Worm (Caenorhabditis elegans) whole organism, mixed stage, embryonic: Measurements from ENCODE around the gene C38C6.3.

Experiments used
- M03D4.4 ChIP-seq: sonication (generic microtip); optimal IDR thresholded peaks from 2 replicates; lab custom pipeline; 2017; ENCODE audit warnings: mild to moderate bottlenecking, missing genetic modification characterization, missing compliant biosample characterization
- bed-3 ChIP-seq: fragments of 200-800 bp; sonication (Bioruptor generic); optimal IDR thresholded peaks from 3 replicates; lab custom pipeline; 2018; ENCODE audit warnings: mild to moderate bottlenecking, missing genetic modification characterization, moderate library complexity, missing compliant biosample characterization
- blmp-1 ChIP-seq: fragments of 150-350 bp; optimal IDR thresholded peaks from 2 replicates; lab custom pipeline; 2014; ENCODE audit warnings: missing biosample characterization, missing genetic modification characterization
- ceh-39 ChIP-seq: fragments of 150-350 bp; optimal IDR thresholded peaks from 2 replicates; lab custom pipeline; 2014; ENCODE audit warnings: missing biosample characterization, missing genetic modification characterization
- ceh-43 ChIP-seq: fragments of 200-800 bp; sonication (Bioruptor generic); optimal IDR thresholded peaks from 2 replicates; lab custom pipeline; 2018; ENCODE audit warnings: mild to moderate bottlenecking, missing genetic modification characterization, moderate library complexity, missing compliant biosample characterization
- ceh-83 ChIP-seq: fragments of 200-800 bp; sonication (Bioruptor generic); optimal IDR thresholded peaks from 2 replicates; lab custom pipeline; 2018; ENCODE audit warnings: mild to moderate bottlenecking, missing genetic modification characterization, missing compliant biosample characterization
- ces-1 ChIP-seq: fragments of 150-350 bp; optimal IDR thresholded peaks from 2 replicates; lab custom pipeline; 2014; ENCODE audit warnings: missing biosample characterization, missing genetic modification reagents, missing genetic modification characterization
- cnd-1 ChIP-seq: fragments of 200-800 bp; sonication (Bioruptor generic); optimal IDR thresholded peaks from 2 replicates; lab custom pipeline; 2018; ENCODE audit warnings: mild to moderate bottlenecking, missing genetic modification characterization, missing compliant biosample characterization
- drap-1 ChIP-seq: fragments of 200-800 bp; sonication (Bioruptor generic); optimal IDR thresholded peaks from 3 replicates; lab custom pipeline; 2018; ENCODE audit warnings: mild to moderate bottlenecking, missing genetic modification characterization, missing compliant biosample characterization
- elt-1 ChIP-seq: sonication (generic microtip); optimal IDR thresholded peaks from 2 replicates; lab custom pipeline; 2017; ENCODE audit warnings: missing genetic modification characterization, mild to moderate bottlenecking, missing compliant biosample characterization, antibody characterized with exemption, moderate library complexity, borderline replicate concordance; ENCODE audit not compliant: insufficient read depth
- elt-3 ChIP-seq: fragments of 150-350 bp; optimal IDR thresholded peaks from 2 replicates; lab custom pipeline; 2014; ENCODE audit warnings: missing biosample characterization, missing genetic modification characterization
- flh-1 ChIP-seq: fragments of 200-800 bp; sonication (Bioruptor generic); optimal IDR thresholded peaks from 2 replicates; lab custom pipeline; 2018; ENCODE audit warnings: mild to moderate bottlenecking, missing genetic modification characterization, moderate library complexity, missing compliant biosample characterization
- ham-2 ChIP-seq: fragments of 200-800 bp; sonication (Bioruptor generic); optimal IDR thresholded peaks from 2 replicates; lab custom pipeline; 2018; ENCODE audit warnings: mild to moderate bottlenecking, missing genetic modification characterization, missing compliant biosample characterization
- hlh-1 ChIP-seq: fragments of 150-350 bp; optimal IDR thresholded peaks from 2 replicates; lab custom pipeline; 2014; ENCODE audit warnings: missing biosample characterization, missing genetic modification reagents, missing genetic modification characterization
- lin-13 ChIP-seq: fragments of 150-350 bp; optimal IDR thresholded peaks from 2 replicates; lab custom pipeline; 2014; ENCODE audit warnings: missing biosample characterization, missing genetic modification characterization
- lin-32 ChIP-seq: fragments of 200-800 bp; sonication (Bioruptor generic); optimal IDR thresholded peaks from 2 replicates; lab custom pipeline; 2018; ENCODE audit warnings: mild to moderate bottlenecking, missing genetic modification characterization, missing compliant biosample characterization
- lsy-2 ChIP-seq: fragments of 150-350 bp; optimal IDR thresholded peaks from 2 replicates; lab custom pipeline; 2014; ENCODE audit warnings: missing biosample characterization, missing genetic modification characterization
- mab-5 ChIP-seq: fragments of 150-350 bp; optimal IDR thresholded peaks from 2 replicates; lab custom pipeline; 2014; ENCODE audit warnings: missing biosample characterization, missing genetic modification characterization
- mep-1 ChIP-seq: fragments of 150-350 bp; optimal IDR thresholded peaks from 2 replicates; lab custom pipeline; 2017; ENCODE audit warnings: missing biosample characterization, missing genetic modification reagents, missing genetic modification characterization, inconsistent platforms
- mls-2 ChIP-seq: sonication (generic microtip); optimal IDR thresholded peaks from 2 replicates; lab custom pipeline; 2016; ENCODE audit warnings: mild to moderate bottlenecking, missing genetic modification characterization, moderate library complexity, missing compliant biosample characterization
- nhr-12 ChIP-seq: fragments of 150-350 bp; optimal IDR thresholded peaks from 2 replicates; lab custom pipeline; 2014; ENCODE audit warnings: missing biosample characterization, missing genetic modification characterization
- nhr-2 ChIP-seq: fragments of 150-350 bp; optimal IDR thresholded peaks from 2 replicates; lab custom pipeline; 2014; ENCODE audit warnings: missing biosample characterization, missing genetic modification characterization
- nhr-237 ChIP-seq: fragments of 150-350 bp; optimal IDR thresholded peaks from 2 replicates; lab custom pipeline; 2014; ENCODE audit warnings: missing biosample characterization, missing genetic modification characterization
- nhr-28 ChIP-seq: fragments of 150-350 bp; optimal IDR thresholded peaks from 2 replicates; lab custom pipeline; 2014; ENCODE audit warnings: missing biosample characterization, missing genetic modification characterization
- nhr-76 ChIP-seq: sonication (generic microtip); optimal IDR thresholded peaks from 2 replicates; lab custom pipeline; 2017; ENCODE audit warnings: missing biosample characterization, missing genetic modification characterization
- pha-4 ChIP-seq: fragments of 150-350 bp; optimal IDR thresholded peaks from 2 replicates; lab custom pipeline; 2018; ENCODE audit warnings: missing biosample characterization, missing genetic modification reagents, missing genetic modification characterization
- sem-2 ChIP-seq: fragments of 200-800 bp; sonication (Bioruptor generic); optimal IDR thresholded peaks from 2 replicates; lab custom pipeline; 2018; ENCODE audit warnings: mild to moderate bottlenecking, missing genetic modification characterization, missing compliant biosample characterization
- snpc-4 ChIP-seq: fragments of 150-350 bp; optimal IDR thresholded peaks from 2 replicates; lab custom pipeline; 2014; ENCODE audit warnings: missing biosample characterization, missing genetic modification characterization
- sptf-1 ChIP-seq: sonication (generic microtip); optimal IDR thresholded peaks from 2 replicates; lab custom pipeline; 2017; ENCODE audit warnings: mild to moderate bottlenecking, missing genetic modification characterization, moderate library complexity, missing compliant biosample characterization
- tbx-8 ChIP-seq: fragments of 200-800 bp; sonication (Bioruptor generic); optimal IDR thresholded peaks from 2 replicates; lab custom pipeline; 2018; ENCODE audit warnings: mild to moderate bottlenecking, missing genetic modification characterization, moderate library complexity, missing compliant biosample characterization
- unc-120 ChIP-seq: sonication (generic microtip); optimal IDR thresholded peaks from 2 replicates; lab custom pipeline; 2017; ENCODE audit warnings: missing genetic modification characterization, missing compliant biosample characterization; ENCODE audit not compliant: poor library complexity, severe bottlenecking
- unc-39 ChIP-seq: fragments of 150-350 bp; optimal IDR thresholded peaks from 2 replicates; lab custom pipeline; 2014; ENCODE audit warnings: missing biosample characterization, missing genetic modification characterization
- unc-62 ChIP-seq: fragments of 150-350 bp; optimal IDR thresholded peaks from 2 replicates; lab custom pipeline; 2014; ENCODE audit warnings: missing biosample characterization, missing genetic modification reagents, missing genetic modification characterization
- zip-8 ChIP-seq: fragments of 150-350 bp; optimal IDR thresholded peaks from 2 replicates; lab custom pipeline; 2014; ENCODE audit warnings: missing biosample characterization, missing genetic modification characterization
- ztf-11 ChIP-seq: fragments of 150-350 bp; optimal IDR thresholded peaks from 2 replicates; lab custom pipeline; 2014; ENCODE audit warnings: missing biosample characterization, missing genetic modification characterization

Gene C38C6.3

ce11 chrII:14626883-14627282 is 6.0 kb upstream of the C38C6.3 start:
- TF ChIP-seq blmp-1 (tag; lab: Kevin White, UChicago) (peak; percentile 7), lin-32 (no peak)

DNA sequence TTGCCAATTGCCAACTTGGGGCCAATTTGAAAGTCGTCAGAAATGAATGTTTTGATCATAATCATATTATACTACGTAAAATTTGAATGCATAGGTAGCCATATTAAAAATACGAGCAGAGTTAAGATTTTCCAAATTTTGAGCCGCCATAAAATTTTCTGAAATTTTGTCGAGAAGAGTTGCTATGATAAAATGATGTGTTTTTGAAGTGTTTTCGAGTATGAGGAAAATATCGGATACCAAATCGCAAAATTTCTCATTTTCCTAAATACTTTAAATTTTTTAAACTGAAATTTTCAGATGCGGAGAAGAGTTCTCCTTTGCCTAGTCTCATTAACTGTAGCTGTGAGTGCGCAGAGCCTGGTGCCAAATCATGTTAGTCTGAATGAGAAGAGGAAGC is 5.6 kb upstream of the C38C6.3 start, which contains the start of gene tag-297:
Gene tag-297 (plus strand): TSS at position 301 of the 400 bp plus-strand sequence.
- TF ChIP-seq lsy-2 (tag; lab: Kevin White, UChicago) (no peak), blmp-1 (tag; lab: Kevin White, UChicago) (no peak), ceh-39 (tag; lab: Kevin White, UChicago) (no peak), hlh-1 (tag; lab: Kevin White, UChicago) (no peak), sem-2 (GFP tag; lab: Kevin White, UChicago) (no peak)

DNA sequence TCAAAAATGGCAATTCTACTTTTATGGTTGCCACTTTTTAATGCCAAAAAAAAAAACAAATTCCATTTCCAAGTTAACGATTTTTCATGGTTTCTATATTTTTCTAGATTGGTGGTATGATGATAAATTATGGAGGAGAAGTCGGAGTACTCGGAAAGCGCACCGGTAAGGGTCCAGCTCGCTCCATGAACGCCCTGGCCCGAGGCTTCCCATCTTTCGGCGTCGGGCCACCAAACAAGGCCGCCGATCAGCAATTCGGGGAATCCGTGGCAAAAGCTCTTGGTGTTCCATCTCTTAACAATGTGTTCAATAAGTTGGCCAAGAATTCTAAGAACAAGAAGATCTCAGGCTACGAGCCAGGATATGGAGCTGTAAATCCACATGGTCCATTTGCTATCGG is 1.1 kb downstream of the C38C6.3 start:
- TF ChIP-seq mls-2 (tag; lab: Kevin White, UChicago), result no peak
- no peak for TF ChIP-seq sem-2 (GFP tag; lab: Kevin White, UChicago)
- TF ChIP-seq unc-39 (tag; lab: Kevin White, UChicago), result no peak
- TF ChIP-seq lin-13, result no peak
- TF ChIP-seq sptf-1 (tag; lab: Kevin White, UChicago), result no peak
- no peak for TF ChIP-seq nhr-237 (tag; lab: Kevin White, UChicago)
- TF ChIP-seq ztf-11 (tag; lab: Kevin White, UChicago), result no peak
- no peak for TF ChIP-seq lsy-2 (tag; lab: Kevin White, UChicago)
- no peak for TF ChIP-seq M03D4.4 (tag; lab: Kevin White, UChicago)
- no peak for TF ChIP-seq flh-1
- no peak for TF ChIP-seq hlh-1 (tag; lab: Kevin White, UChicago)

DNA sequence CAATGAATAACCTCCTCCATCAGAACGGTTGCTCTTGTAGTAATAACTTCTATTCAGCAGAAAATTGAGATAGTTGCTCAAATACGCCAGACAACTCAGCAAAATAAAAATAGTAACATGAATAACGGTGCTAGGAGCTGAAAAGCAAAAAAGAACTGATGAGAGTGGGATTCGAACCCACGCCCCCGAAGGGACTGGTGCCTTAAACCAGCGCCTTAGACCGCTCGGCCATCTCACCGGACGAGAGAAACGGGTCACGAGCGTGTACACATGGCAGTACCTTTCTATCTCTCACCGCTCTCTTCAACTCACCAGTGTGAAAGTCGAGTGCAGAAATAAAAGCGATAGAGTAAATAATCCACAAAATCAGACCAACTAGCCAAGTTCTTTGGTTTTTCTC is 2.3 kb downstream of the C38C6.3 start:
- TF ChIP-seq M03D4.4 (tag; lab: Kevin White, UChicago) (peak; percentile 68), sem-2 (GFP tag; lab: Kevin White, UChicago) (peak; percentile 58), lin-13 (no peak), nhr-237 (tag; lab: Kevin White, UChicago) (no peak), blmp-1 (tag; lab: Kevin White, UChicago) (no peak), unc-62 (GFP tag; lab: Kevin White, UChicago) (no peak), sptf-1 (tag; lab: Kevin White, UChicago) (peak; percentile 86), nhr-28 (tag; lab: Kevin White, UChicago) (peak; percentile 6), pha-4 (no peak), nhr-12 (tag; lab: Kevin White, UChicago) (no peak), ham-2 (GFP tag; lab: Kevin White, UChicago) (no peak), unc-120 (peak; percentile 67), lsy-2 (tag; lab: Kevin White, UChicago) (no peak), bed-3 (GFP tag; lab: Kevin White, UChicago) (peak; percentile 21), drap-1 (peak; percentile 79), mls-2 (tag; lab: Kevin White, UChicago) (peak; percentile 70), hlh-1 (tag; lab: Kevin White, UChicago) (no peak), flh-1 (peak; percentile 7), snpc-4 (tag; lab: Kevin White, UChicago) (no peak), nhr-2 (no peak), cnd-1 (peak; percentile 52), unc-39 (tag; lab: Kevin White, UChicago) (no peak), elt-1 (tag; lab: Kevin White, UChicago) (no peak), elt-3 (tag; lab: Kevin White, UChicago) (no peak), ces-1 (GFP tag; lab: Kevin White, UChicago) (no peak), nhr-76 (no peak), ceh-43 (peak; percentile 48), tbx-8 (GFP tag; lab: Kevin White, UChicago) (no peak), ztf-11 (tag; lab: Kevin White, UChicago) (no peak), lin-32 (peak; percentile 70), ceh-83 (peak; percentile 45), ceh-39 (tag; lab: Kevin White, UChicago) (no peak), mep-1 (peak; percentile 4), zip-8 (no peak), mab-5 (no peak)
